Worm (Caenorhabditis elegans): ENCODE results near the gene him-18.

DNA sequence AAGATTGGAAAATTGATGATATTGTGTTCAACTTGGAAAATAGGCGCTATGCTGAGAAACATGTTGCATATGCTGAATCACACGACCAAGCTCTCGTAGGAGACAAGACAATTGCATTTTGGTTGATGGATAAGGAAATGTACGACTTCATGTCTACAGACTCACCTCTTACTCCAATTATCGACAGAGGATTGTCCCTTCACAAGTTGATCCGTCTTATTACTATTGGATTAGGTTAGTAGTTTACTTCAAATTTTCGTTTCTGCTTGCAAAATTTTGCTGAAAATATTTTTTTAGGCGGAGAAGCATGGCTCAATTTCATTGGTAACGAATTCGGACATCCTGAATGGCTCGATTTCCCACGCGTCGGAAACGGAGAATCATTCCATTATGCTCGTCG is 18.1 kb downstream of the him-18 start:
- no peak for TF ChIP-seq lin-38 (GFP tag; IDR thresholded peaks at IDR 0.05)
- no peak for TF ChIP-seq pqm-1 (tag; optimal IDR thresholded peaks at IDR 0.05)
- no peak for TF ChIP-seq fkh-10 (GFP tag; optimal IDR thresholded peaks at IDR 0.05)
- TF ChIP-seq R02D3.7 (tag; optimal IDR thresholded peaks at IDR 0.05): no peak
- TF ChIP-seq lir-3 (tag; optimal IDR thresholded peaks at IDR 0.05): no peak
- TF ChIP-seq unc-130 (GFP tag; optimal IDR thresholded peaks at IDR 0.05): no peak
- no peak for TF ChIP-seq nhr-6 (tag; optimal IDR thresholded peaks at IDR 0.05)
- TF ChIP-seq nhr-237 (tag; optimal IDR thresholded peaks at IDR 0.05): no peak
- TF ChIP-seq fos-1 (tag; optimal IDR thresholded peaks at IDR 0.05): no peak
- TF ChIP-seq daf-16 (GFP tag; optimal IDR thresholded peaks at IDR 0.05): no peak
- no peak for TF ChIP-seq daf-16 (tag; optimal IDR thresholded peaks at IDR 0.05)
- no peak for TF ChIP-seq lin-13 (GFP tag; optimal IDR thresholded peaks at IDR 0.05)
- TF ChIP-seq hlh-30 (tag; optimal IDR thresholded peaks at IDR 0.05; ENCODE audit: insufficient read depth): no peak
- TF ChIP-seq dve-1 (tag; optimal IDR thresholded peaks at IDR 0.05; ENCODE audit: insufficient read depth): no peak
- no peak for TF ChIP-seq spr-1 (tag; optimal IDR thresholded peaks at IDR 0.05)

Data from whole organism, L4 larva.